Worm (Caenorhabditis elegans): ENCODE measurements around the gene taf-6.1.

The taf-6.1 gene

DNA sequence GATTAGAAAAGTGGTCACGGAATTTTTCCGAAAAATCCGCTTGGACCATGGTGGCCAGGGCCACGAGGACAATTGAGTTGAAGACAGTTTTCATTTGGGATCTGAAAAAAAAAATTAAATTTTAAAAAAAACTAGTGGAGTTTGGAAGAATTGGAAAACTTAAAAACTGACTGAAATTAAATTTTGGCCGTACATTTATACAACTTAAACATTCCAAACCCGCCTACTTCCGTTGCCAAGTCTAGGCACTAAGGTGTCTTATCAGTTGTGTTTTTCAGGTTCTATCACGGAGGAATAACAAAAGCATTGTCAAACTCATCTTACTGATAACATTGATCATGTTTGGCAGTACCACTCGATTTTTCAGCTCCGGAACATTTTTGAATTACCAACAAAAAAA is 13.6 kb upstream of the taf-6.1 start, which contains the start of gene lips-12:
TSS of gene lips-12 (minus strand) at position 101 of the 400 bp plus-strand sequence.
- no peak for TF ChIP-seq unc-62 (GFP tag; optimal IDR thresholded peaks at IDR 0.05)

ce11 chrII:1116521-1116920 is 11.3 kb upstream of the taf-6.1 start:
- no peak for TF ChIP-seq unc-62 (GFP tag; optimal IDR thresholded peaks at IDR 0.05)

DNA sequence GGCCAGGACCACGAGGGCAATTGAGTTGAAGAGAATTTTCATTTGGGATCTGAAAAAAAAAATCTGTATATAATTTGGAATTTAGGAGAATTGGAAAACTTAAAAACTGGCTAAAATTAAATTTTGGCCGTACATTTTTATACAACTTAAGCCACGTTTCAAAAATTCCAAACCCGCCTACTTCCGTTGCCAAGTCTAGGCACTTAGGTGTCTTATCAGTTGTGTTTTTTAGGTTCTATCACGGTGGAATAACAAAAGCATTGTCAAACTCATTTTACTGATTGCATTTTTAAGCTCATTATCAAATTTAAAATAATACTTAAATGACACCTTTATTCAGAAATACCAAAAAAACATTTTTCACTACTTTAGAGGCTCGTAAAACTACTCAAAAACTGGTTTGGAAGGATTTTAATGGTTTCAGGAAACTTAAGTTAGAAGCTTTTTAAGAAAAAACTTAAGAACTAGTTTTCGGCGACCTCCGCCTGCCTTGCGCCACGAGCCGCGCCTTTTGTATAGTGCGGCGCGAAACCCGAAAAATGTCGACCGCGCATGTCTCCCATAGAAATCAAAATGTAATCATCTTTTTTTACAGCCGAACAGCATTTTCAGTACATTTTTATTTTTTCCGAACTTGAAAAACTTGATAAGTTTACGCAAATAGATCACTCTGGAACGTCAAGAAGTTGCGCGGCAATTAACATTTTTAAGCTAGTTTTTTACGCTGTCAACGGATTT is 9.6 kb upstream of the taf-6.1 start, which contains the start of gene lips-13:
TSS of gene lips-13 (minus strand) at position 51 of the 738 bp plus-strand sequence.
- no peak for TF ChIP-seq unc-62 (GFP tag; optimal IDR thresholded peaks at IDR 0.05)

DNA sequence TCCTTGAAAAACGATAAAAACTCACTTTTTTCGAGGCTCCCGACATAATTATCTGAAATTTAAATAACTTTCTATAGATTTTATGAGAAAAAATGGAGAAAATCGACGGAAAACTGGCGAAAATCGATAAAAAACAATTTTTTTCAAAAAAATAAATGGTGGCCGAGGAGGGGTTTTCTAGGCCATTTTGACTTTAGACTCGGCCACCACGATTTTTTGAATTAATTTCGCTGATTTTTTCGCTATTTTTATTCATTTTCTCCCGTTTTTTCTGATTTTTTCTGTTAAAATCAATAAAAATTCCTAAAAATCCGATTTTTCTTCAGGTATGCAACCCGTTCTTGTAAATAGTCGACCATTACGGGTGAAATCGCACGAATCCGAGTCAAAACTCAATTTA is 4.6 kb upstream of the taf-6.1 start, which contains the start of the genes sut-1 and eri-3:
TSS of gene sut-1 (minus strand) at position 58 of the 400 bp plus-strand sequence.
TSS of gene eri-3 (plus strand) at position 327 of the 400 bp plus-strand sequence.
- TF ChIP-seq unc-62 (GFP tag; optimal IDR thresholded peaks at IDR 0.05): no peak

DNA sequence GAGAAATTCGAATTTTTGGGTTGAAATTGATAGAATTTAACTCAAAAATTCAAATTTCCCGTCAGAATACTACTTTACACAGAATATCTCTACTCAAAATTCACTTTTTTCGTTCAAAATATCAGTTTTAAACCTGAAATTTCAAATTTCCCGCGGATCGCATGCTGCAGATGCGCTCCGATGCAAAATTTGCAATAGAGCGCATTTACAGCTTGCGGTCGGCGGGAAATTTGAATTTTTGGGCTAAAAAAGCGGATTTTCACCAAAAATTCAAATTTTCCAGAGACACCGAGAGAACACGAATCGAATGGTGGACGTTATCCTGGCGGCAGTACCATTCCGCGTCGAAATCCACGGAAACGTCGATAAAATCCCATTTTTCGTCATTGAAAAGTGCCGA is 3.0 kb upstream of the taf-6.1 start:
- TF ChIP-seq unc-62 (GFP tag; optimal IDR thresholded peaks at IDR 0.05): no peak

DNA sequence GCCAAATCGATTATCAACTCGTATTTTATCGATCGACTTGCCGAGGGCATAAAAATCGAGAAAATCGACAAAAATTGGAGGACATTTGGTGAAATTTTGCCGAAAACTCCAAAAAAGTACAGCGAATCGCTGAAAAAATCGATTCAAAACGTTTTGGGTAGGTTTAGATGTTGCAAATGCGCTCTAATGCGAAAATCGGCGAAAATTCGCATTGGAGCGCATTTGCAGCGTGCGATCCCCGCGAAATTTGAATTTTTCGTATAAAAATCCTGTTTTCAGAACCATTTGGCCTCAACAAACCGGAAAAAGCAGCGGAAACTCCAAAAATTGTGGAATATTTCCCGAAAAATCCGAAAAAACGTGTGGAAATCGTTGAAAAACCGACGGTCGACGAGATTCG is 1.3 kb upstream of the taf-6.1 start:
- TF ChIP-seq unc-62 (GFP tag; optimal IDR thresholded peaks at IDR 0.05): no peak

ce11 chrII:1130241-1130640 is 2.5 kb downstream of the taf-6.1 start:
- no peak for TF ChIP-seq unc-62 (GFP tag; optimal IDR thresholded peaks at IDR 0.05)

- TF ChIP-seq unc-62 (GFP tag; optimal IDR thresholded peaks at IDR 0.05): no peak
Observed at ce11 chrII:1131367-1131766, 3.6 kb downstream of the taf-6.1 start.

ce11 chrII:1131821-1132220 is 4.0 kb downstream of the taf-6.1 start:
- TF ChIP-seq unc-62 (GFP tag; optimal IDR thresholded peaks at IDR 0.05): no peak

DNA sequence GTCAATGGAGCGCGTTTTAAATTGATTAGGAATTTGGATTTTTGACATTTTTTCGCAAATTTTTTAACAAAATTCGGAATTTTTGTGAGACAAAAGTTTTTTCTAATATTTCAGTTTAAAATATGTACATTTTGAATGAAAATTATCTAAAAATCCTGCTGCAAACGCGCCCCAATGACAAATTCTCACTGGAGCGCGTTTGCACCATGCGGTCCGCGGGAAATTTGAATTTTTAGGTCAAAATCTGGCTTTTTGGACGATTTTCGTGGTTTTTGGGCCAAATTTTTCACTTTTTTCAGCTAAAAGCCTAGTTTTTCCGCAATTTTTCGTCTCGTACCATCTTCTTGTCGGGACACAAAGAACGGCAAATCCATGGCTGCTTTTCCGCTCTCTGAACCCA is 5.0 kb downstream of the taf-6.1 start:
- no peak for TF ChIP-seq unc-62 (GFP tag; optimal IDR thresholded peaks at IDR 0.05)

DNA sequence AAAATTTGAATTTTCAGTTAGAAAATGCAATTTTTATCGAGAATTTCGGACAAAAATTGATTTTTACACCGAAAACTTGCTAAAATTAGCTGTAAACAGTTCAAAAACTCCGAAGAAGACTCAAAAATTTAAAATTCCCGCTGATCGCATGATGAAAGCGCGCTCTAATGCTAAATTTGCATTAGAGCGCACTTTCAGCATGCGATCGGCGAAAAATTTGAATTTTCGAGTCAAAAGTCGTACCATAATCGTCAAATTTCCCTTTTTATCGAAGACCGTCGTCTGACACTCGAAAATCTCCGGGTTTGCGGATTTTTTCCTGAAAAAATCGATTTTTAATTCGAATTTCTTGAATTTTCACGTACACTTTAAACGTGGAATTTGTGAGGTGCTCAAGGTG is 5.5 kb downstream of the taf-6.1 start:
- no peak for TF ChIP-seq unc-62 (GFP tag; optimal IDR thresholded peaks at IDR 0.05)

- no peak for TF ChIP-seq unc-62 (GFP tag; optimal IDR thresholded peaks at IDR 0.05)
Observed at ce11 chrII:1136485-1136884, 8.7 kb downstream of the taf-6.1 start, which contains the start of gene pod-2. Gene pod-2, plus strand, starts transcription at chrII:1136785.

ce11 chrII:1138618-1139017 is 10.8 kb downstream of the taf-6.1 start:
- TF ChIP-seq unc-62 (GFP tag; optimal IDR thresholded peaks at IDR 0.05): no peak

- no peak for TF ChIP-seq unc-62 (GFP tag; optimal IDR thresholded peaks at IDR 0.05)
Observed at ce11 chrII:1140689-1141088, 12.9 kb downstream of the taf-6.1 start, which contains the start of gene W09B6.4. Gene W09B6.4, minus strand, starts transcription at chrII:1140839.

ce11 chrII:1141720-1142574 is 14.2 kb downstream of the taf-6.1 start:
- TF ChIP-seq unc-62 (GFP tag; optimal IDR thresholded peaks at IDR 0.05): no peak

DNA sequence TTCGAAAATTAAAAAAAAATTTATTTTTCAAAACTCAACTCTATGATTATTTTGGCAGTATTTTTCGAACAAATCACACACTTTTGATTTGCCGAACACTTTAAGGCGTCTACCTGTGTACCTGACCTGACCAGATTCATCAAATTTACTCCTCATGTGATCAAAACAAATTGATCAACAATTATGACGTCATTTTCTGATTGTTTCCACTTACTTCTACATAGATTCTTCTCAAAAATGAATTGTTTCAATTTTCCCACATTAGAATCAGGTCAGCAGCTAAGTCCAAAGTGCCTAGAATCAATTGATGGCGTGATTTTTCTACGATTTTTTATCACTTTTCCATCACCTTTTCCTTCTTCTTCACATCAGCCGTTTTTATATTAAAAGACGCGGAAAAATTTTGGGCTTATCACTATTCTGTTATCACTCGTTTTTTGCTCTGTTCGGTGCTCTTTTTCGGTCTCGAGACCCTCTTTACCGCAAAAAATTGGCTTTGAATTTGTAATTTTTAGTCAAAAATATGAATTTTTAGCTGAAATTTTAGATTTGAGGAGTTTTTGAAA is 15.5 kb downstream of the taf-6.1 start:
- TF ChIP-seq unc-62 (GFP tag; optimal IDR thresholded peaks at IDR 0.05): no peak

Measured in whole organism, dauer.